Fruit fly (Drosophila melanogaster) whole organism, embryonic: ENCODE measurements around the gene CG3634.

Experiments
- Ada2b ChIP-seq: fragments of 200-800 bp; sonication (Bioruptor generic); IDR thresholded peaks from 2 replicates; pipeline ENCODE4 v1.3.6; 2022; ENCODE audit warnings: missing biosample characterization, missing genetic modification characterization
- Asciz ChIP-seq: fragments of 200-800 bp; sonication (Bioruptor generic); optimal IDR thresholded peaks from 2 replicates; lab custom pipeline; 2017; ENCODE audit warnings: missing biosample characterization, mild to moderate bottlenecking, missing genetic modification characterization, missing genetic modification reagents
- Awh ChIP-seq: fragments of 200-800 bp; sonication (Bioruptor generic); IDR thresholded peaks from 2 replicates; pipeline ENCODE4, ENCODE4 v1.3.6; 2022; ENCODE audit warnings: missing biosample characterization, missing genetic modification characterization
- CG10267 ChIP-seq: fragments of 200-800 bp; sonication (Bioruptor generic); optimal IDR thresholded peaks from 2 replicates; lab custom pipeline; 2018; ENCODE audit warnings: missing biosample characterization, mild to moderate bottlenecking, missing genetic modification characterization, moderate library complexity
- CG10321 ChIP-seq: fragments of 200-800 bp; sonication (Bioruptor generic); IDR thresholded peaks from 2 replicates; pipeline ENCODE4 v1.3.6; 2022; ENCODE audit warnings: missing biosample characterization, missing genetic modification characterization
- CG11093 ChIP-seq: fragments of 200-800 bp; sonication (Bioruptor generic); IDR thresholded peaks from 3 replicates; pipeline ENCODE4 v1.3.6; 2022; ENCODE audit warnings: missing biosample characterization, missing genetic modification characterization
- CG12104 ChIP-seq: fragments of 200-800 bp; sonication (Bioruptor generic); optimal IDR thresholded peaks from 3 replicates; lab custom pipeline; 2016; ENCODE audit warnings: missing biosample characterization, missing genetic modification characterization
- CG12219 ChIP-seq: fragments of 200-800 bp; sonication (Bioruptor generic); optimal IDR thresholded peaks from 3 replicates; lab custom pipeline; 2018; ENCODE audit warnings: missing biosample characterization, mild to moderate bottlenecking, missing genetic modification characterization
- CG12769 ChIP-seq: fragments of 200-800 bp; sonication (Bioruptor generic); optimal IDR thresholded peaks from 2 replicates; lab custom pipeline; 2019; ENCODE audit warnings: missing biosample characterization, mild to moderate bottlenecking, missing genetic modification characterization, moderate library complexity
- CG1647 ChIP-seq: fragments of 200-800 bp; sonication (Bioruptor generic); optimal IDR thresholded peaks from 3 replicates; lab custom pipeline; 2016; ENCODE audit warnings: missing biosample characterization, missing genetic modification characterization
- CG17802 ChIP-seq: fragments of 200-800 bp; sonication (Bioruptor generic); optimal IDR thresholded peaks from 2 replicates; lab custom pipeline; 2018; ENCODE audit warnings: missing biosample characterization, mild to moderate bottlenecking, missing genetic modification characterization, moderate library complexity
- CG2875 ChIP-seq: fragments of 200-800 bp; sonication (Bioruptor generic); optimal IDR thresholded peaks from 2 replicates; lab custom pipeline; 2017; ENCODE audit warnings: missing biosample characterization, mild to moderate bottlenecking, missing genetic modification characterization, missing genetic modification reagents
- CG3163 ChIP-seq: fragments of 200-800 bp; sonication (Bioruptor generic); optimal IDR thresholded peaks from 3 replicates; lab custom pipeline; 2016; ENCODE audit warnings: missing biosample characterization, missing genetic modification characterization
- CG34422 ChIP-seq: fragments of 200-800 bp; sonication (Bioruptor generic); IDR thresholded peaks from 3 replicates; pipeline ENCODE4 v1.3.6; 2022; ENCODE audit warnings: missing biosample characterization, missing genetic modification characterization
- CG5953 ChIP-seq: fragments of 200-800 bp; sonication (Bioruptor generic); IDR thresholded peaks from 2 replicates; pipeline ENCODE4 v1.3.6; 2022; ENCODE audit warnings: missing biosample characterization, missing genetic modification characterization
- CG8290 ChIP-seq, 3 experiments: fragments of 200-800 bp; sonication (Bioruptor generic); optimal IDR thresholded peaks; 2 replicates each; lab custom pipeline; 2016 to 2019; ENCODE audit warnings: missing biosample characterization in 3 of 3, missing genetic modification characterization in 3 of 3, mild to moderate bottlenecking in 2 of 3, moderate library complexity in 1 of 3
- Dfd ChIP-seq, 2 experiments: fragments of >200 bp; optimal IDR thresholded peaks; 2 replicates each; lab custom pipeline; 2017; ENCODE audit warnings: missing biosample characterization in 2 of 2, missing genetic modification characterization in 2 of 2
- Gug ChIP-seq: fragments of 200-800 bp; sonication (Bioruptor generic); IDR thresholded peaks from 4 replicates; pipeline ENCODE4 v1.3.6; 2022; ENCODE audit warnings: missing biosample characterization, missing genetic modification characterization
- Hmr ChIP-seq: fragments of 200-800 bp; sonication (Bioruptor generic); optimal IDR thresholded peaks from 3 replicates; lab custom pipeline; 2017; ENCODE audit warnings: mild to moderate bottlenecking, missing biosample characterization, missing genetic modification reagents, missing genetic modification characterization
- MESR4 ChIP-seq: fragments of 200-800 bp; sonication (Bioruptor generic); optimal IDR thresholded peaks from 2 replicates; lab custom pipeline; 2018; ENCODE audit warnings: missing biosample characterization, mild to moderate bottlenecking, missing genetic modification characterization, moderate library complexity
- NC2β ChIP-seq: fragments of 200-800 bp; sonication (Bioruptor generic); optimal IDR thresholded peaks from 2 replicates; lab custom pipeline; 2016; ENCODE audit warnings: missing biosample characterization, missing genetic modification characterization
- NK7.1 ChIP-seq: fragments of 200-800 bp; sonication (Bioruptor generic); optimal IDR thresholded peaks from 3 replicates; lab custom pipeline; 2016; ENCODE audit warnings: missing biosample characterization, missing genetic modification characterization
- Opbp ChIP-seq: fragments of 200-800 bp; sonication (Bioruptor generic); IDR thresholded peaks from 3 replicates; pipeline ENCODE4 v1.3.6; 2022; ENCODE audit warnings: missing biosample characterization, missing genetic modification characterization; ENCODE audit not compliant: partially characterized antibody
- Optix ChIP-seq: fragments of 200-800 bp; sonication (Bioruptor generic); IDR thresholded peaks from 3 replicates; pipeline ENCODE4 v1.3.6; 2022; ENCODE audit warnings: missing biosample characterization, missing genetic modification characterization
- Vsx1 ChIP-seq: fragments of 200-800 bp; sonication (Bioruptor generic); optimal IDR thresholded peaks from 2 replicates; lab custom pipeline; 2017; ENCODE audit warnings: missing biosample characterization, mild to moderate bottlenecking, missing genetic modification characterization, missing genetic modification reagents
- ato ChIP-seq: fragments of 200-800 bp; sonication (Bioruptor generic); IDR thresholded peaks from 2 replicates; pipeline ENCODE4 v1.3.6; 2022; ENCODE audit warnings: missing biosample characterization, missing genetic modification characterization; ENCODE audit not compliant: partially characterized antibody
- bab2 ChIP-seq: fragments of 200-800 bp; sonication (Bioruptor generic); optimal IDR thresholded peaks from 2 replicates; lab custom pipeline; 2016; ENCODE audit warnings: missing biosample characterization, missing genetic modification characterization
- bigmax ChIP-seq: fragments of 200-800 bp; sonication (Bioruptor generic); optimal IDR thresholded peaks from 2 replicates; lab custom pipeline; 2018; ENCODE audit warnings: missing biosample characterization, mild to moderate bottlenecking, missing genetic modification characterization
- cato ChIP-seq: fragments of 200-800 bp; sonication (Bioruptor generic); optimal IDR thresholded peaks from 2 replicates; lab custom pipeline; 2016; ENCODE audit warnings: missing biosample characterization, missing genetic modification characterization, borderline replicate concordance
- crol ChIP-seq: fragments of 200-800 bp; sonication (Bioruptor generic); IDR thresholded peaks from 2 replicates; pipeline ENCODE4 v1.3.6; 2022; ENCODE audit warnings: missing biosample characterization, missing genetic modification characterization
- dm ChIP-seq: fragments of 200-800 bp; sonication (Bioruptor generic); optimal IDR thresholded peaks from 3 replicates; lab custom pipeline; 2016; ENCODE audit warnings: missing biosample characterization, missing genetic modification characterization
- emc ChIP-seq: fragments of 200-800 bp; sonication (Bioruptor generic); optimal IDR thresholded peaks from 2 replicates; lab custom pipeline; 2016; ENCODE audit warnings: missing biosample characterization, missing genetic modification characterization
- gcm ChIP-seq: fragments of 200-800 bp; sonication (Bioruptor generic); optimal IDR thresholded peaks from 2 replicates; lab custom pipeline; 2019; ENCODE audit warnings: missing biosample characterization, mild to moderate bottlenecking, missing genetic modification characterization, moderate library complexity
- ind ChIP-seq: fragments of 200-800 bp; sonication (Bioruptor generic); optimal IDR thresholded peaks from 3 replicates; lab custom pipeline; 2016; ENCODE audit warnings: missing biosample characterization, missing genetic modification characterization
- insv ChIP-seq, 2 experiments: fragments of 200-800 bp; sonication (Bioruptor generic); optimal IDR thresholded peaks; 3 replicates each; lab custom pipeline; 2016 to 2018; ENCODE audit warnings: missing biosample characterization in 2 of 2, missing genetic modification characterization in 2 of 2
- kni ChIP-seq: fragments of 200-800 bp; sonication (Bioruptor generic); optimal IDR thresholded peaks from 3 replicates; lab custom pipeline; 2017; ENCODE audit warnings: mild to moderate bottlenecking, missing biosample characterization, missing genetic modification reagents, missing genetic modification characterization
- knrl ChIP-seq: fragments of 200-800 bp; sonication (Bioruptor generic); IDR thresholded peaks from 3 replicates; pipeline ENCODE4 v1.3.6; 2022; ENCODE audit warnings: missing biosample characterization, missing genetic modification characterization; ENCODE audit not compliant: partially characterized antibody
- nmo ChIP-seq: fragments of 200-800 bp; sonication (Bioruptor generic); optimal IDR thresholded peaks from 2 replicates; lab custom pipeline; 2018; ENCODE audit warnings: missing biosample characterization, mild to moderate bottlenecking, missing genetic modification characterization, moderate library complexity
- pan ChIP-seq, 4 experiments: fragments of >200 bp in 3 of 4; fragments of 200-800 bp in 1 of 4; sonication (Bioruptor generic) in 1 of 4; optimal IDR thresholded peaks in 3 of 4; IDR thresholded peaks in 1 of 4; 2 replicates each; pipeline versions ENCODE4 v1.3.6 to Lab custom; 2017 to 2022; ENCODE audit warnings: missing biosample characterization in 2 of 4, missing genetic modification characterization in 2 of 4, mixed read lengths in 1 of 4
- run ChIP-seq: fragments of 200-800 bp; sonication (Bioruptor generic); optimal IDR thresholded peaks from 3 replicates; lab custom pipeline; 2018; ENCODE audit warnings: missing biosample characterization, mild to moderate bottlenecking, missing genetic modification characterization
- sd ChIP-seq: fragments of 200-800 bp; sonication (Bioruptor generic); optimal IDR thresholded peaks from 3 replicates; lab custom pipeline; 2018; ENCODE audit warnings: missing biosample characterization, mild to moderate bottlenecking, missing genetic modification characterization, moderate library complexity
- slp2 ChIP-seq: fragments of 200-800 bp; sonication (Bioruptor generic); optimal IDR thresholded peaks from 2 replicates; lab custom pipeline; 2016; ENCODE audit warnings: missing biosample characterization, missing genetic modification characterization
- so ChIP-seq: fragments of 200-800 bp; sonication (Bioruptor generic); IDR thresholded peaks from 3 replicates; pipeline ENCODE4 v1.3.6; 2022; ENCODE audit warnings: missing biosample characterization, missing genetic modification characterization
- ssp ChIP-seq: fragments of 200-800 bp; sonication (Bioruptor generic); IDR thresholded peaks from 2 replicates; pipeline ENCODE4 v1.3.6; 2022; ENCODE audit warnings: missing biosample characterization, missing genetic modification characterization
- tap ChIP-seq: fragments of 200-800 bp; optimal IDR thresholded peaks from 3 replicates; lab custom pipeline; 2019; ENCODE audit warnings: missing biosample characterization, mild to moderate bottlenecking, missing genetic modification characterization, moderate library complexity
- tgo ChIP-seq: fragments of 200-800 bp; sonication (Bioruptor generic); IDR thresholded peaks from 3 replicates; pipeline ENCODE4 v1.3.6; 2022; ENCODE audit warnings: missing biosample characterization, missing genetic modification characterization
- tio ChIP-seq: fragments of 200-800 bp; sonication (Bioruptor generic); optimal IDR thresholded peaks from 2 replicates; lab custom pipeline; 2017; ENCODE audit warnings: missing biosample characterization, missing genetic modification characterization, inconsistent platforms
- zfh2 ChIP-seq: fragments of 200-800 bp; sonication (Bioruptor generic); optimal IDR thresholded peaks from 2 replicates; lab custom pipeline; 2016; ENCODE audit warnings: missing biosample characterization, missing genetic modification characterization

CG3634 gene

dm6 chr3L:20837040-20837830 is 28.2 kb upstream of the CG3634 start, which contains the start of gene CG13255 (continued):
- TF ChIP-seq CG34422 (GFP tag; lab: Robert Waterston, UW) (no peak), Optix (no peak), sd (tag; lab: Kevin White, UChicago) (peak; percentile 11), Awh (GFP tag; lab: Robert Waterston, UW) (no peak), crol (GFP tag; lab: Robert Waterston, UW) (no peak), ato (GFP tag; lab: Robert Waterston, UW) (no peak), cato (GFP tag; lab: Kevin White, UChicago) (peak; percentile 10), dm (GFP tag; lab: Kevin White, UChicago) (no peak), emc (no peak), NC2β (GFP tag; lab: Kevin White, UChicago) (no peak), tio (GFP tag; lab: Kevin White, UChicago) (peak; percentile 59), nmo (GFP tag; lab: Kevin White, UChicago) (peak; percentile 43), CG11093 (GFP tag; lab: Robert Waterston, UW) (no peak), CG2875 (GFP tag; lab: Kevin White, UChicago) (no peak), Dfd (GFP tag; optimal IDR thresholded peaks at IDR 0.05; lab: Kevin White, UChicago) (no peak), knrl (GFP tag; lab: Robert Waterston, UW) (no peak), CG17802 (no peak), CG12769 (tag; lab: Kevin White, UChicago) (no peak), ind (GFP tag; lab: Kevin White, UChicago) (peak; percentile 53), MESR4 (GFP tag; lab: Kevin White, UChicago) (no peak), pan (optimal IDR thresholded peaks at IDR 0.05; lab: Kevin White, UChicago) (no peak), pan (GFP tag; optimal IDR thresholded peaks at IDR 0.05 in 1 of 2, IDR thresholded peaks at IDR 0.05 in 1 of 2) (peak in 1 of 2 experiments; percentile 14), CG10321 (no peak), gcm (GFP tag; lab: Kevin White, UChicago) (no peak), CG10267 (tag; lab: Kevin White, UChicago) (peak; percentile 4), run (tag; lab: Kevin White, UChicago) (no peak), CG8290 (GFP tag; optimal IDR thresholded peaks at IDR 0.05; lab: Kevin White, UChicago) (no peak), CG8290 (tag; optimal IDR thresholded peaks at IDR 0.05; lab: Kevin White, UChicago) (no peak), Hmr (peak; percentile 70), Gug (GFP tag; lab: Robert Waterston, UW) (no peak; the same call in 3 of the 4 replicates), ssp (GFP tag; lab: Robert Waterston, UW) (no peak), bigmax (no peak), tgo (GFP tag; lab: Robert Waterston, UW) (no peak), kni (GFP tag; lab: Kevin White, UChicago) (no peak), Vsx1 (GFP tag; lab: Kevin White, UChicago) (peak; percentile 74), zfh2 (GFP tag; lab: Kevin White, UChicago) (peak; percentile 64), NK7.1 (peak; percentile 9), Ada2b (GFP tag; lab: Robert Waterston, UW) (no peak), CG12104 (GFP tag; lab: Kevin White, UChicago) (peak; percentile 49), CG3163 (GFP tag; lab: Kevin White, UChicago) (no peak), CG1647 (GFP tag; lab: Kevin White, UChicago) (no peak), tap (no peak), insv (GFP tag; optimal IDR thresholded peaks at IDR 0.05; lab: Kevin White, UChicago) (no peak), so (GFP tag; lab: Robert Waterston, UW) (no peak), Opbp (GFP tag; lab: Robert Waterston, UW) (no peak), bab2 (peak; percentile 16), Asciz (peak; percentile 16), slp2 (GFP tag; lab: Kevin White, UChicago) (peak; percentile 14), CG12219 (GFP tag; lab: Kevin White, UChicago) (no peak), CG5953 (GFP tag; lab: Robert Waterston, UW) (no peak)
